Worm (Caenorhabditis elegans) whole organism, late embryonic: ENCODE results near the gene ZK402.2.

Experiments used
- C38D4.7 ChIP-seq: fragments of 200-800 bp; sonication (Bioruptor generic); optimal IDR thresholded peaks from 2 replicates; lab custom pipeline; 2018; ENCODE audit warnings: mild to moderate bottlenecking, missing genetic modification characterization, moderate library complexity, missing compliant biosample characterization
- T23F11.4 ChIP-seq: fragments of 200-800 bp; sonication (Bioruptor generic); optimal IDR thresholded peaks from 2 replicates; lab custom pipeline; 2018; ENCODE audit warnings: mild to moderate bottlenecking, missing genetic modification characterization, missing compliant biosample characterization
- Y22D7AL.16 ChIP-seq: sonication (generic microtip); optimal IDR thresholded peaks from 2 replicates; lab custom pipeline; 2016; ENCODE audit warnings: missing genetic modification characterization, missing compliant biosample characterization
- ahr-1 ChIP-seq: sonication (generic microtip); optimal IDR thresholded peaks from 2 replicates; lab custom pipeline; 2016; ENCODE audit warnings: missing genetic modification characterization, missing compliant biosample characterization
- ceh-14 ChIP-seq: sonication (generic microtip); optimal IDR thresholded peaks from 2 replicates; lab custom pipeline; 2016; ENCODE audit warnings: missing genotype, missing genetic modification characterization, missing compliant biosample characterization
- ceh-18 ChIP-seq: sonication (generic microtip); optimal IDR thresholded peaks from 2 replicates; lab custom pipeline; 2016; ENCODE audit warnings: missing genetic modification characterization, missing compliant biosample characterization
- ceh-19 ChIP-seq: fragments of 200-800 bp; sonication (Bioruptor generic); optimal IDR thresholded peaks from 2 replicates; lab custom pipeline; 2018; ENCODE audit warnings: mild to moderate bottlenecking, missing genetic modification characterization, missing compliant biosample characterization
- ceh-2 ChIP-seq: sonication (generic microtip); optimal IDR thresholded peaks from 2 replicates; lab custom pipeline; 2016; ENCODE audit warnings: missing genotype, missing genetic modification characterization, missing compliant biosample characterization
- ceh-22 ChIP-seq: sonication (generic microtip); optimal IDR thresholded peaks from 2 replicates; lab custom pipeline; 2017; ENCODE audit warnings: missing biosample characterization, missing genetic modification characterization
- ceh-24 ChIP-seq: sonication (generic microtip); optimal IDR thresholded peaks from 2 replicates; lab custom pipeline; 2016; ENCODE audit warnings: mild to moderate bottlenecking, missing genetic modification characterization, missing compliant biosample characterization
- ceh-30 ChIP-seq: fragments of 150-350 bp; optimal IDR thresholded peaks from 2 replicates; lab custom pipeline; 2014; ENCODE audit warnings: missing biosample characterization, missing genetic modification characterization
- ceh-34 ChIP-seq: sonication (generic microtip); optimal IDR thresholded peaks from 2 replicates; lab custom pipeline; 2016; ENCODE audit warnings: mild to moderate bottlenecking, missing genetic modification characterization, missing compliant biosample characterization
- ceh-45 ChIP-seq: fragments of 200-800 bp; sonication (Bioruptor generic); IDR thresholded peaks from 2 replicates; pipeline ENCODE4 v1.3.6; 2022; ENCODE audit warnings: missing genetic modification reagents, missing genetic modification characterization, missing compliant biosample characterization
- ceh-48 ChIP-seq: sonication (generic microtip); optimal IDR thresholded peaks from 2 replicates; lab custom pipeline; 2016; ENCODE audit warnings: missing genetic modification characterization, inconsistent platforms, missing compliant biosample characterization
- ceh-9 ChIP-seq: sonication (generic microtip); optimal IDR thresholded peaks from 2 replicates; lab custom pipeline; 2016; ENCODE audit warnings: mild to moderate bottlenecking, missing genetic modification characterization, inconsistent platforms, missing compliant biosample characterization
- dve-1 ChIP-seq: sonication (generic microtip); optimal IDR thresholded peaks from 2 replicates; lab custom pipeline; 2017; ENCODE audit warnings: antibody characterized with exemption, mild to moderate bottlenecking, missing genetic modification characterization, missing compliant biosample characterization
- elt-4 ChIP-seq: sonication (generic microtip); optimal IDR thresholded peaks from 2 replicates; lab custom pipeline; 2016; ENCODE audit warnings: missing genetic modification characterization, missing compliant biosample characterization
- ets-4 ChIP-seq: sonication (generic microtip); optimal IDR thresholded peaks from 2 replicates; lab custom pipeline; 2016; ENCODE audit warnings: missing genetic modification characterization, missing compliant biosample characterization
- eyg-1 ChIP-seq: sonication (generic microtip); optimal IDR thresholded peaks from 2 replicates; lab custom pipeline; 2016; ENCODE audit warnings: missing genotype, missing genetic modification characterization, missing compliant biosample characterization
- fax-1 ChIP-seq: sonication (generic microtip); optimal IDR thresholded peaks from 2 replicates; lab custom pipeline; 2016; ENCODE audit warnings: missing genotype, missing genetic modification characterization, missing compliant biosample characterization
- fkh-10 ChIP-seq: fragments of 150-350 bp; optimal IDR thresholded peaks from 2 replicates; lab custom pipeline; 2014; ENCODE audit warnings: missing biosample characterization, missing genetic modification reagents, missing genetic modification characterization
- fkh-6 ChIP-seq: sonication (generic microtip); optimal IDR thresholded peaks from 2 replicates; lab custom pipeline; 2016; ENCODE audit warnings: missing genetic modification characterization, missing compliant biosample characterization
- gmeb-2 ChIP-seq: sonication (generic microtip); optimal IDR thresholded peaks from 2 replicates; lab custom pipeline; 2016; ENCODE audit warnings: missing genetic modification characterization, inconsistent platforms, missing compliant biosample characterization
- hlh-13 ChIP-seq: fragments of 200-800 bp; sonication (Bioruptor generic); optimal IDR thresholded peaks from 2 replicates; lab custom pipeline; 2018; ENCODE audit warnings: mild to moderate bottlenecking, missing genetic modification characterization, missing compliant biosample characterization
- hlh-15 ChIP-seq: sonication (generic microtip); optimal IDR thresholded peaks from 2 replicates; lab custom pipeline; 2016; ENCODE audit warnings: missing genetic modification characterization, missing compliant biosample characterization
- hlh-30 ChIP-seq: sonication (generic microtip); optimal IDR thresholded peaks from 2 replicates; lab custom pipeline; 2017; ENCODE audit warnings: antibody characterized with exemption, missing genetic modification characterization, missing compliant biosample characterization; ENCODE audit not compliant: insufficient read depth
- hlh-8 ChIP-seq: sonication (generic microtip); optimal IDR thresholded peaks from 2 replicates; lab custom pipeline; 2016; ENCODE audit warnings: missing genotype, missing genetic modification characterization, missing compliant biosample characterization
- mec-3 ChIP-seq: sonication (generic microtip); optimal IDR thresholded peaks from 2 replicates; lab custom pipeline; 2016; ENCODE audit warnings: borderline replicate concordance, missing genetic modification characterization, missing compliant biosample characterization
- nfya-1 ChIP-seq: sonication (generic microtip); optimal IDR thresholded peaks from 2 replicates; lab custom pipeline; 2017; ENCODE audit warnings: missing genetic modification characterization, mild to moderate bottlenecking, missing compliant biosample characterization, antibody characterized with exemption, moderate library complexity
- nhr-232 ChIP-seq: sonication (generic microtip); optimal IDR thresholded peaks from 2 replicates; lab custom pipeline; 2016; ENCODE audit warnings: missing genetic modification characterization, missing compliant biosample characterization
- odd-2 ChIP-seq: sonication (generic microtip); optimal IDR thresholded peaks from 2 replicates; lab custom pipeline; 2017; ENCODE audit warnings: antibody characterized with exemption, mild to moderate bottlenecking, missing genetic modification characterization, missing compliant biosample characterization
- pat-9 ChIP-seq: fragments of 200-800 bp; sonication (Bioruptor generic); optimal IDR thresholded peaks from 2 replicates; lab custom pipeline; 2018; ENCODE audit warnings: mild to moderate bottlenecking, missing genetic modification characterization, moderate library complexity, missing compliant biosample characterization
- pax-1 ChIP-seq: fragments of 150-350 bp; optimal IDR thresholded peaks from 2 replicates; lab custom pipeline; 2014; ENCODE audit warnings: missing biosample characterization, missing genetic modification characterization
- pha-2 ChIP-seq: sonication (generic microtip); optimal IDR thresholded peaks from 2 replicates; lab custom pipeline; 2017; ENCODE audit warnings: mild to moderate bottlenecking, missing genetic modification characterization, missing compliant biosample characterization
- pha-4 ChIP-seq: fragments of 150-350 bp; optimal IDR thresholded peaks from 2 replicates; lab custom pipeline; 2018; ENCODE audit warnings: missing biosample characterization, missing genetic modification reagents, missing genetic modification characterization
- rnt-1 ChIP-seq: sonication (generic microtip); optimal IDR thresholded peaks from 2 replicates; lab custom pipeline; 2016; ENCODE audit warnings: missing genetic modification characterization, missing compliant biosample characterization
- sdc-2 ChIP-seq: sonication (generic microtip); optimal IDR thresholded peaks from 2 replicates; lab custom pipeline; 2016; ENCODE audit warnings: missing genotype, missing genetic modification characterization, missing compliant biosample characterization
- syd-9 ChIP-seq: sonication (generic microtip); optimal IDR thresholded peaks from 2 replicates; lab custom pipeline; 2016; ENCODE audit warnings: mild to moderate bottlenecking, missing genetic modification characterization, moderate library complexity, missing compliant biosample characterization
- tbx-2 ChIP-seq: sonication (generic microtip); optimal IDR thresholded peaks from 2 replicates; lab custom pipeline; 2016; ENCODE audit warnings: missing genetic modification characterization, missing compliant biosample characterization
- ttx-3 ChIP-seq: sonication (generic microtip); optimal IDR thresholded peaks from 2 replicates; lab custom pipeline; 2016; ENCODE audit warnings: missing genetic modification reagents, missing genetic modification characterization, missing compliant biosample characterization
- unc-3 ChIP-seq, 2 experiments: fragments of 200-800 bp in 1 of 2; sonication (Bioruptor generic) in 1 of 2; sonication (generic microtip) in 1 of 2; conservative IDR thresholded peaks in 1 of 2; optimal IDR thresholded peaks in 1 of 2; 2 replicates each; pipeline versions ENCODE4 v1.3.6 to Lab custom; 2016 to 2022; ENCODE audit warnings: missing compliant biosample characterization in 2 of 2, missing genetic modification characterization in 2 of 2, missing genetic modification reagents in 1 of 2
- unc-42 ChIP-seq: sonication (generic microtip); optimal IDR thresholded peaks from 2 replicates; lab custom pipeline; 2016; ENCODE audit warnings: missing genotype, missing genetic modification characterization, missing compliant biosample characterization
- unc-86 ChIP-seq: sonication (generic microtip); optimal IDR thresholded peaks from 2 replicates; lab custom pipeline; 2016; ENCODE audit warnings: missing genetic modification characterization, missing compliant biosample characterization
- zip-5 ChIP-seq: sonication (generic microtip); optimal IDR thresholded peaks from 2 replicates; lab custom pipeline; 2016; ENCODE audit warnings: missing genetic modification characterization, missing compliant biosample characterization

ZK402.2 gene

DNA sequence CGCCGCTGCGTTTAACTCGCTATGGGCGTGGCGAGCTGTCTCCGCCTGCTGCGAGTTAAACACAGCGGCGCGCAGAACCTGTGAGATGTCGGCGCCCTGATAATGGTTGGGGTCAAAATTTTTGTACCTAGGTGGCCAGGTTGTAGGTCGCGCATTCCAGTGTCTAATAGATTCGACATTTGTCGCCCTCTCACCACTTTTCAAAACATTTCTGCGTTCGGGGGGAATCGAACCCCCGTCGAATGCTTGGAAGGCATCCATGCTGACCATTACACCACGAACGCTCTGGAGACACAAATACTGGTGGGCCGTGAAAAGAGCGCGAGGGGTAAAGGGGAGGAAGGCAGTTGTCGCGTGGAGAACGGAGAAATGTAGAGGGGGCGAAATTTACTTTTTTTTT, 24.2 kb upstream of the ZK402.2 start (continued):
- TF ChIP-seq rnt-1 (tag; lab: Kevin White, UChicago): peak; percentile 85
- TF ChIP-seq elt-4 (tag; lab: Kevin White, UChicago): peak; percentile 80
- TF ChIP-seq hlh-15 (tag; lab: Kevin White, UChicago): peak; percentile 61
- peak; percentile 70 for TF ChIP-seq ceh-48 (tag; lab: Kevin White, UChicago)
- peak; percentile 57 for TF ChIP-seq eyg-1
- peak; percentile 56 for TF ChIP-seq ahr-1 (tag; lab: Kevin White, UChicago)
- peak; percentile 80 for TF ChIP-seq pat-9
- TF ChIP-seq syd-9 (tag; lab: Kevin White, UChicago): peak; percentile 83
- TF ChIP-seq zip-5 (tag; lab: Kevin White, UChicago): peak; percentile 37
- peak; percentile 79 for TF ChIP-seq nhr-232 (tag; lab: Kevin White, UChicago)
- no peak for TF ChIP-seq mec-3 (tag; lab: Kevin White, UChicago)
- peak; percentile 90 for TF ChIP-seq ceh-19
- TF ChIP-seq ceh-30 (tag; lab: Kevin White, UChicago): peak; percentile 17
- TF ChIP-seq pax-1 (tag; lab: Kevin White, UChicago): no peak
- TF ChIP-seq hlh-8: peak; percentile 56
- peak; percentile 80 for TF ChIP-seq hlh-13
- peak; percentile 68 for TF ChIP-seq ceh-2 (tag; lab: Kevin White, UChicago)
- no peak for TF ChIP-seq pha-4 (tag; lab: Kevin White, UChicago)
- TF ChIP-seq ceh-18 (tag; lab: Kevin White, UChicago): peak; percentile 76
- TF ChIP-seq fkh-6 (tag; lab: Kevin White, UChicago): peak; percentile 78

DNA sequence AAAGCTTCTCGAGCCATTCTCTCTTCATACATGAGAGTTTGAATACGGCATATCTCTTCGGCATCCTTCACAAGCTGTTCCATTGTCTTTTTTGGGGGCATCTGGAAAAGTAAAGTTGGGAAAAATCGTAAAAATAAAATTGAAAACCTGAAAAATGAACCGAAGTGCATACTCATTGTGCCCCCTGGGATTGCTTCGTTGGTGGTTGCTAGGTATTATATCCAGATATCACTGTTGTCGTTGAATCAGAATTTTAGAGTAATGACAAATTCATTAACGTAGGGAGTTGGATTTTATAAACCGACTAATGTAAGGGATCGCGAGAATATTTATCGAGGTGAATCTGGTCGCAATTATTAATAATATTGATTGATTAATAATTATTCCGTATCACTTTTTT, 22.0 kb upstream of the ZK402.2 start, which contains the start of gene F56C3.10:
TSS of gene F56C3.10 (minus strand) at position 101 of the 400 bp plus-strand sequence.
- TF ChIP-seq mec-3 (tag; lab: Kevin White, UChicago) (no peak), ceh-45 (GFP tag; lab: Robert Waterston, UW) (no peak), Y22D7AL.16 (no peak), elt-4 (tag; lab: Kevin White, UChicago) (no peak), odd-2 (no peak), syd-9 (tag; lab: Kevin White, UChicago) (no peak), ceh-9 (tag; lab: Kevin White, UChicago) (no peak), gmeb-2 (tag; lab: Kevin White, UChicago) (no peak), ttx-3 (no peak), ceh-22 (tag; lab: Kevin White, UChicago) (no peak), fkh-10 (GFP tag; lab: Kevin White, UChicago) (no peak), hlh-13 (no peak), fax-1 (tag; lab: Kevin White, UChicago) (no peak), T23F11.4 (GFP tag; lab: Kevin White, UChicago) (no peak), tbx-2 (tag; lab: Kevin White, UChicago) (no peak), unc-42 (tag; lab: Kevin White, UChicago) (no peak)

DNA sequence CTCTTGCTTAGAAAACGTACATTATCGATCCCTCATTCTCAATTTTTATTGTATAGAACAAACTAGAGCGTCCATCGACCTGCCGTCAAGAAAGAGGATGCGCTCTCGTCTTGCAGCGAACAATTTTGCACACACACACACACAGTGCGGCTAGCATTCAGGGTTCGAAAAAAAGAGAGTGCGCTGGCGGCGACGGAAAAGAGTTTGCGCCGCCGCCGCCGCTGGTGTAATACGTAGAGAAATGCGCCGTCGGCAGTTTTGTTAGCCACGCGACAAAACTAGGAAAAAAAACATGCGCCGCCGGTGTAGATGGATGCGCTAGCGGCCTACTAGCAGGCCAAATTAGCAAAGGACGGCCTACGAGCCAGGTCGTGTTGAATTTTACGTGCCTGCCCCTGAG, 20.0 kb upstream of the ZK402.2 start:
- peak; percentile 64 for TF ChIP-seq sdc-2
- TF ChIP-seq hlh-30 (tag; lab: Kevin White, UChicago): no peak

DNA sequence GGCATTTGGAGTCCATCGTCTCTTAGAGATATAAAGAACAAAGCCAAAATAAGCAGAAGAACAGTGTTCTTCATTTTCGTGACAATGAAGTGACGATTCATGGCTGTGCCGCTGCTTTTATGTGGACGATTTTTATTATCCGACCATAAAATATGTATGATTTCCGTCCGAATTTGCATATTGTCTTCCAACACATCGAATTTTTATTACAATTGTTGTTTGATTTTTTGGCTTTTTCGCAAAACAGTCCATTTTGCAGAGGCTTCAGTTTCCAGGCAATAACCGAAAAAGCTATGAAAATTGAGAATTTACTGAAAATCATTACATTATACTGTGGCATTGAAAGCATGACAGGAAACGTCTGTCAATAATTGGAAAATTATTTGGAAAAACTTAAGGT, 19.0 kb upstream of the ZK402.2 start, which contains the start of gene F56C3.8:
TSS of gene F56C3.8 (minus strand) at position 101 of the 400 bp plus-strand sequence.
- TF ChIP-seq pha-2 (tag; lab: Kevin White, UChicago) (no peak), ceh-24 (tag; lab: Kevin White, UChicago) (no peak), pax-1 (tag; lab: Kevin White, UChicago) (no peak), C38D4.7 (no peak), unc-3 (GFP tag; conservative IDR thresholded peaks at IDR 0.05; lab: Robert Waterston, UW) (no peak), unc-3 (tag; optimal IDR thresholded peaks at IDR 0.05; lab: Kevin White, UChicago) (no peak), eyg-1 (no peak), ceh-14 (tag; lab: Kevin White, UChicago) (no peak), ceh-34 (tag; lab: Kevin White, UChicago) (no peak), rnt-1 (tag; lab: Kevin White, UChicago) (no peak), hlh-13 (no peak), fkh-10 (GFP tag; lab: Kevin White, UChicago) (no peak), unc-86 (tag; lab: Kevin White, UChicago) (no peak), dve-1 (tag; lab: Kevin White, UChicago) (no peak), ets-4 (tag; lab: Kevin White, UChicago) (no peak), nhr-232 (tag; lab: Kevin White, UChicago) (no peak), nfya-1 (tag; lab: Kevin White, UChicago) (no peak), hlh-15 (tag; lab: Kevin White, UChicago) (no peak)
